Worm (Caenorhabditis elegans): Measurements from ENCODE around the gene C33G8.13.

Gene C33G8.13

DNA sequence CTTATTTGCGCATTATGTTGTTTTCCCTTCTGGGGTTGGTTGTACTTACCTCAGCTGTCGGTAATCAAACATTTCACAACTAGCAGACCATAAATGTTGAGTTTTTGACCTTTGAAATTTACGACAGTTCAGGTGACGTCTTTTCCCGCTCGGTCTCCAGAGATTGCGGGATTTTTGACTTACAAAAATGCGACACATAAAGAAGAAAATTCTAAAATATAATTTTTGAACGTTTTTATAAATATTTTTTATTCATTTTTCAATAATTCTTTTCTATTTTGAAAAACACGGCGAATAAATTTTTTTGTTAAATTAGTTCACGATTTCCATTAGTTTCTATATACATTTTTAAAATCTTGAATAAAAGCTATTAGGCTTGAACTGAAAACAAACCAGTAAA lies 33.0 kb downstream of the C33G8.13 start, which contains the start of gene nhr-161 (continued):
- TF ChIP-seq aly-2 (tag; optimal IDR thresholded peaks at IDR 0.05): no peak

- TF ChIP-seq ceh-32 (tag; optimal IDR thresholded peaks at IDR 0.05; ENCODE audit: poor library complexity): no peak
- no peak for TF ChIP-seq ceh-82 (tag; optimal IDR thresholded peaks at IDR 0.05)
- TF ChIP-seq zfp-2 (tag; optimal IDR thresholded peaks at IDR 0.05): no peak
- TF ChIP-seq R02D3.7 (tag; optimal IDR thresholded peaks at IDR 0.05): no peak
- TF ChIP-seq daf-12 (tag; optimal IDR thresholded peaks at IDR 0.05): no peak
- TF ChIP-seq F49E8.2 (tag; optimal IDR thresholded peaks at IDR 0.05; ENCODE audit: borderline replicate concordance): no peak
- no peak for TF ChIP-seq ZK337.2 (GFP tag; IDR thresholded peaks at IDR 0.05)
- no peak for TF ChIP-seq duxl-1 (tag; optimal IDR thresholded peaks at IDR 0.05; ENCODE audit: poor library complexity)
- no peak for TF ChIP-seq nhr-6 (tag; optimal IDR thresholded peaks at IDR 0.05)
Measured at ce11 chrV:6979019-6979418, 36.8 kb downstream of the C33G8.13 start, which contains the start of gene sre-12. sre-12 (minus strand) TSS chrV:6979119.

DNA sequence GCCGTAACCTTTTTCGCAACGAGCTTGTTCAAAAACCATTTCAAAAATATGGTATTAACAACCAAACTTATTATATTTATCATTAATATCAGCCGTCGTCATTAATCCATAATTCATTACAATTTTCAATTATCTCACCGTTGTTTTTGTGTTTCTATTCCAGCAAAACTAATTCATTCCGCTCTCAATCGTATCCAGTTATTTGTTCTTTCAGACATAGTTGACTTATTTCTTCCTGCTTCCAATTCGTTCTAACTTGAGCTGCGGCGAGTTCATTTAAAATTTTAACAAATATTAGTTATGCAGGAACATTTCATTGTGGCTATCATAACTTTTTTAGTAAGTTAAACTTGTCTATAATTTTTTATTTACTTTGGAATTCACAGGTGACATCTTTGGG lies 39.7 kb downstream of the C33G8.13 start, which contains the start of gene srx-16:
srx-16 (plus strand) TSS at position 301 of the 400 bp plus-strand sequence.
- no peak for TF ChIP-seq pha-4 (GFP tag; IDR thresholded peaks at IDR 0.05)
- TF ChIP-seq pha-4 (tag; optimal IDR thresholded peaks at IDR 0.05): no peak
- no peak for TF ChIP-seq saeg-2 (GFP tag; IDR thresholded peaks at IDR 0.05)
- TF ChIP-seq ama-1 (optimal IDR thresholded peaks at IDR 0.05): no peak
- no peak for TF ChIP-seq aly-2 (tag; optimal IDR thresholded peaks at IDR 0.05)
- TF ChIP-seq unc-62 (GFP tag; optimal IDR thresholded peaks at IDR 0.05 in 1 of 2): peak in 1 of 2 experiments; percentile 32
- TF ChIP-seq unc-62 (tag; optimal IDR thresholded peaks at IDR 0.05): no peak

- TF ChIP-seq ces-1 (GFP tag; optimal IDR thresholded peaks at IDR 0.05): no peak
- peak in 1 of 2 experiments; percentile 19 for TF ChIP-seq unc-62 (GFP tag; optimal IDR thresholded peaks at IDR 0.05 in 1 of 2)
- no peak for TF ChIP-seq unc-62 (tag; optimal IDR thresholded peaks at IDR 0.05)
Measured at ce11 chrV:6971567-6971966, 44.2 kb downstream of the C33G8.13 start, which contains the start of gene srx-59. srx-59 (plus strand) TSS chrV:6971867.

- TF ChIP-seq unc-62 (GFP tag; optimal IDR thresholded peaks at IDR 0.05 in 1 of 2) (peak in 1 of 2 experiments; percentile 10), unc-62 (tag; optimal IDR thresholded peaks at IDR 0.05) (no peak), nhr-28 (tag; optimal IDR thresholded peaks at IDR 0.05) (peak; percentile 32), F44E2.7 (GFP tag; IDR thresholded peaks at IDR 0.05) (no peak), nhr-48 (tag; optimal IDR thresholded peaks at IDR 0.05) (peak; percentile 21), mxl-3 (GFP tag; optimal IDR thresholded peaks at IDR 0.05) (peak; percentile 70), mdl-1 (tag; optimal IDR thresholded peaks at IDR 0.05) (peak in 1 of 2 experiments; percentile 35), R02D3.7 (tag; optimal IDR thresholded peaks at IDR 0.05) (no peak), saeg-2 (GFP tag; IDR thresholded peaks at IDR 0.05) (no peak)
Measured at ce11 chrV:6969950-6970532, 45.7 kb downstream of the C33G8.13 start, which contains the start of gene ptr-15. ptr-15 (minus strand) TSS chrV:6970000.

Measured in whole organism, L4 larva.